Fruit fly (Drosophila melanogaster) whole organism, embryonic: ENCODE data around the gene CG14669.
A peak's percentile ranks its signal among the peaks of the same experiment; 100 is the strongest.

Source experiments
- Abd-B ChIP-seq: fragments of 200-800 bp; sonication (Bioruptor generic); optimal IDR thresholded peaks from 2 replicates; lab custom pipeline; 2018; ENCODE audit warnings: missing biosample characterization, mild to moderate bottlenecking, missing genetic modification characterization, moderate library complexity
- Bdp1 ChIP-seq: fragments of 200-800 bp; sonication (Bioruptor generic); optimal IDR thresholded peaks from 3 replicates; lab custom pipeline; 2016; ENCODE audit warnings: missing biosample characterization, missing genetic modification characterization
- CG1024 ChIP-seq: fragments of 200-800 bp; sonication (Bioruptor generic); IDR thresholded peaks from 2 replicates; pipeline ENCODE4 v1.3.6; 2022; ENCODE audit warnings: missing biosample characterization, missing genetic modification characterization
- CG12071 ChIP-seq: fragments of 200-800 bp; sonication (Bioruptor generic); optimal IDR thresholded peaks from 3 replicates; lab custom pipeline; 2018; ENCODE audit warnings: missing biosample characterization, mild to moderate bottlenecking, missing genetic modification characterization
- CG13287 ChIP-seq: fragments of 200-800 bp; sonication (Bioruptor generic); IDR thresholded peaks from 2 replicates; pipeline ENCODE4 v1.3.6; 2022; ENCODE audit warnings: missing biosample characterization, missing genetic modification characterization; ENCODE audit not compliant: partially characterized antibody
- CG13894 ChIP-seq: fragments of 200-800 bp; sonication (Bioruptor generic); optimal IDR thresholded peaks from 3 replicates; lab custom pipeline; 2018; ENCODE audit warnings: missing biosample characterization, mild to moderate bottlenecking, missing genetic modification characterization, moderate library complexity
- CG15011 ChIP-seq: fragments of 200-800 bp; sonication (Bioruptor generic); optimal IDR thresholded peaks from 3 replicates; lab custom pipeline; 2018; ENCODE audit warnings: missing biosample characterization, mild to moderate bottlenecking, missing genetic modification characterization
- CG1529 ChIP-seq: fragments of 200-800 bp; sonication (Bioruptor generic); optimal IDR thresholded peaks from 3 replicates; lab custom pipeline; 2018; ENCODE audit warnings: missing biosample characterization, missing genetic modification characterization
- CG15601 ChIP-seq: fragments of 200-800 bp; sonication (Bioruptor generic); optimal IDR thresholded peaks from 3 replicates; lab custom pipeline; 2019; ENCODE audit warnings: missing biosample characterization, mild to moderate bottlenecking, missing genetic modification characterization, moderate library complexity
- CG1603 ChIP-seq: fragments of 200-800 bp; sonication (Bioruptor generic); optimal IDR thresholded peaks from 2 replicates; lab custom pipeline; 2019; ENCODE audit warnings: missing biosample characterization, mild to moderate bottlenecking, missing genetic modification characterization, moderate library complexity
- CG17359 ChIP-seq: fragments of 200-800 bp; sonication (Bioruptor generic); optimal IDR thresholded peaks from 3 replicates; lab custom pipeline; 2018; ENCODE audit warnings: missing biosample characterization, mild to moderate bottlenecking, missing genetic modification characterization, moderate library complexity
- CG1832 ChIP-seq: fragments of 200-800 bp; sonication (Bioruptor generic); optimal IDR thresholded peaks from 2 replicates; lab custom pipeline; 2017; ENCODE audit warnings: missing biosample characterization, mild to moderate bottlenecking, missing genetic modification characterization, inconsistent platforms
- CG18764 ChIP-seq: fragments of 200-800 bp; sonication (Bioruptor generic); optimal IDR thresholded peaks from 3 replicates; lab custom pipeline; 2016; ENCODE audit warnings: missing biosample characterization, missing genetic modification characterization
- CG30403 ChIP-seq: fragments of 200-800 bp; sonication (Bioruptor generic); optimal IDR thresholded peaks from 3 replicates; lab custom pipeline; 2016; ENCODE audit warnings: missing biosample characterization, missing genetic modification characterization
- CG3065 ChIP-seq: fragments of 200-800 bp; sonication (Bioruptor generic); optimal IDR thresholded peaks from 2 replicates; lab custom pipeline; 2016; ENCODE audit warnings: missing biosample characterization, missing genetic modification characterization
- CG3726 ChIP-seq: fragments of 200-800 bp; sonication (Bioruptor generic); IDR thresholded peaks from 3 replicates; pipeline ENCODE4, ENCODE4 v1.3.6; 2022; ENCODE audit warnings: missing biosample characterization, missing genetic modification characterization
- CG4282 ChIP-seq: fragments of 200-800 bp; sonication (Bioruptor generic); optimal IDR thresholded peaks from 2 replicates; lab custom pipeline; 2016; ENCODE audit warnings: missing biosample characterization, missing genetic modification characterization
- CG4328 ChIP-seq: fragments of 200-800 bp; sonication (Bioruptor generic); optimal IDR thresholded peaks from 3 replicates; lab custom pipeline; 2017; ENCODE audit warnings: missing biosample characterization, missing genetic modification reagents, missing genetic modification characterization
- CG6791 ChIP-seq: fragments of 200-800 bp; sonication (Bioruptor generic); IDR thresholded peaks from 3 replicates; pipeline ENCODE4 v1.3.6; 2022; ENCODE audit warnings: missing biosample characterization, missing genetic modification characterization; ENCODE audit not compliant: partially characterized antibody
- CG9609 ChIP-seq: fragments of 200-800 bp; sonication (Bioruptor generic); optimal IDR thresholded peaks from 3 replicates; lab custom pipeline; 2016; ENCODE audit warnings: missing biosample characterization, missing genetic modification characterization
- CG9932 ChIP-seq: fragments of 200-800 bp; sonication (Bioruptor generic); IDR thresholded peaks from 2 replicates; pipeline ENCODE4 v1.3.6; 2022; ENCODE audit warnings: missing biosample characterization, missing genetic modification characterization
- CrebB ChIP-seq: fragments of 200-800 bp; sonication (Bioruptor generic); optimal IDR thresholded peaks from 3 replicates; lab custom pipeline; 2018; ENCODE audit warnings: missing biosample characterization, mild to moderate bottlenecking, missing genetic modification characterization
- Dip3 ChIP-seq: fragments of 200-800 bp; sonication (Bioruptor generic); optimal IDR thresholded peaks from 3 replicates; lab custom pipeline; 2016; ENCODE audit warnings: missing biosample characterization, missing genetic modification characterization
- GATAe ChIP-seq: fragments of 200-800 bp; sonication (Bioruptor generic); conservative IDR thresholded peaks from 2 replicates; pipeline ENCODE4 v1.3.6; 2022; ENCODE audit warnings: missing biosample characterization, missing genetic modification characterization
- HmgZ ChIP-seq: fragments of 200-800 bp; sonication (Bioruptor generic); optimal IDR thresholded peaks from 2 replicates; lab custom pipeline; 2018; ENCODE audit warnings: missing biosample characterization, mild to moderate bottlenecking, missing genetic modification characterization
- Hr51 ChIP-seq, 2 experiments: fragments of 200-800 bp; sonication (Bioruptor generic); optimal IDR thresholded peaks; 2 replicates in 1 of 2; 3 replicates in 1 of 2; lab custom pipeline; 2016 to 2018; ENCODE audit warnings: missing biosample characterization in 2 of 2, missing genetic modification characterization in 2 of 2, mild to moderate bottlenecking in 1 of 2, moderate library complexity in 1 of 2
- Lim3 ChIP-seq: fragments of 200-800 bp; sonication (Bioruptor generic); IDR thresholded peaks from 2 replicates; pipeline ENCODE4 v1.3.6; 2022; ENCODE audit warnings: missing biosample characterization, missing genetic modification characterization
- Trl ChIP-seq, 3 experiments: fragments of >200 bp in 2 of 3; fragments of 200-800 bp in 1 of 3; sonication (Bioruptor generic) in 1 of 3; optimal IDR thresholded peaks; 2 replicates in 1 of 3; 3 replicates in 2 of 3; lab custom pipeline; 2016 to 2017; ENCODE audit warnings: missing biosample characterization in 1 of 3, missing genetic modification characterization in 1 of 3
- Vsx1 ChIP-seq: fragments of 200-800 bp; sonication (Bioruptor generic); optimal IDR thresholded peaks from 2 replicates; lab custom pipeline; 2017; ENCODE audit warnings: missing biosample characterization, mild to moderate bottlenecking, missing genetic modification characterization, missing genetic modification reagents
- az2 ChIP-seq: fragments of 200-800 bp; sonication (Bioruptor generic); optimal IDR thresholded peaks from 3 replicates; lab custom pipeline; 2016; ENCODE audit warnings: missing biosample characterization, missing genetic modification characterization
- crc ChIP-seq: fragments of 200-800 bp; sonication (Bioruptor generic); optimal IDR thresholded peaks from 2 replicates; lab custom pipeline; 2016; ENCODE audit warnings: missing biosample characterization, missing genetic modification characterization
- danr ChIP-seq: fragments of 200-800 bp; sonication (Bioruptor generic); IDR thresholded peaks from 2 replicates; pipeline ENCODE4 v1.3.6; 2022; ENCODE audit warnings: missing biosample characterization, missing genetic modification characterization
- dimm ChIP-seq: fragments of 200-800 bp; sonication (Bioruptor generic); IDR thresholded peaks from 2 replicates; pipeline ENCODE4 v1.3.6; 2022; ENCODE audit warnings: missing biosample characterization, missing genetic modification characterization
- dpn ChIP-seq, 2 experiments: fragments of 200-800 bp; sonication (Bioruptor generic); optimal IDR thresholded peaks; 3 replicates each; lab custom pipeline; 2016; ENCODE audit warnings: missing biosample characterization in 2 of 2, missing genetic modification characterization in 2 of 2
- fd102C ChIP-seq: fragments of 200-800 bp; sonication (Bioruptor generic); optimal IDR thresholded peaks from 2 replicates; lab custom pipeline; 2018; ENCODE audit warnings: missing biosample characterization, mild to moderate bottlenecking, missing genetic modification characterization, moderate library complexity
- fd64A ChIP-seq: fragments of 200-800 bp; sonication (Bioruptor generic); optimal IDR thresholded peaks from 3 replicates; lab custom pipeline; 2018; ENCODE audit warnings: missing biosample characterization, mild to moderate bottlenecking, missing genetic modification characterization
- gcm ChIP-seq: fragments of 200-800 bp; sonication (Bioruptor generic); optimal IDR thresholded peaks from 2 replicates; lab custom pipeline; 2019; ENCODE audit warnings: missing biosample characterization, mild to moderate bottlenecking, missing genetic modification characterization, moderate library complexity
- grn ChIP-seq: fragments of 200-800 bp; sonication (Bioruptor generic); optimal IDR thresholded peaks from 3 replicates; lab custom pipeline; 2017; ENCODE audit warnings: missing biosample characterization, missing genetic modification characterization
- h ChIP-seq: fragments of >200 bp; optimal IDR thresholded peaks from 2 replicates; lab custom pipeline; 2017
- hb ChIP-seq: fragments of 200-800 bp; sonication (Bioruptor generic); IDR thresholded peaks from 3 replicates; pipeline ENCODE4 v1.3.6; 2022; ENCODE audit warnings: missing biosample characterization, missing genetic modification characterization; ENCODE audit not compliant: partially characterized antibody
- nom ChIP-seq: fragments of 200-800 bp; sonication (Bioruptor generic); optimal IDR thresholded peaks from 2 replicates; lab custom pipeline; 2017; ENCODE audit warnings: missing biosample characterization, missing genetic modification characterization, mild to moderate bottlenecking, moderate library complexity, missing genetic modification reagents
- run ChIP-seq: fragments of 200-800 bp; sonication (Bioruptor generic); optimal IDR thresholded peaks from 3 replicates; lab custom pipeline; 2018; ENCODE audit warnings: missing biosample characterization, mild to moderate bottlenecking, missing genetic modification characterization
- slbo ChIP-seq: fragments of 200-800 bp; sonication (Bioruptor generic); IDR thresholded peaks from 2 replicates; pipeline ENCODE4 v1.3.6; 2022; ENCODE audit warnings: missing biosample characterization, missing genetic modification characterization
- tgo ChIP-seq: fragments of 200-800 bp; sonication (Bioruptor generic); IDR thresholded peaks from 3 replicates; pipeline ENCODE4 v1.3.6; 2022; ENCODE audit warnings: missing biosample characterization, missing genetic modification characterization
- tll ChIP-seq, 2 experiments: fragments of 200-800 bp in 1 of 2; fragments of >200 bp in 1 of 2; sonication (Bioruptor generic) in 1 of 2; optimal IDR thresholded peaks; 2 replicates each; lab custom pipeline; 2017 to 2019; ENCODE audit warnings: missing biosample characterization in 2 of 2, missing genetic modification characterization in 2 of 2, mild to moderate bottlenecking in 1 of 2, moderate library complexity in 1 of 2
- tna ChIP-seq: fragments of 200-800 bp; sonication (Bioruptor generic); IDR thresholded peaks from 2 replicates; pipeline ENCODE4 v1.3.6; 2022; ENCODE audit warnings: missing biosample characterization, missing genetic modification characterization; ENCODE audit not compliant: partially characterized antibody
- trh ChIP-seq: fragments of 200-800 bp; sonication (Bioruptor generic); optimal IDR thresholded peaks from 2 replicates; lab custom pipeline; 2016; ENCODE audit warnings: missing biosample characterization, missing genetic modification characterization
- wdn ChIP-seq: fragments of 200-800 bp; sonication (Bioruptor generic); IDR thresholded peaks from 2 replicates; pipeline ENCODE4 v1.3.6; 2022; ENCODE audit warnings: missing biosample characterization, missing genetic modification characterization
- z ChIP-seq: fragments of 200-800 bp; sonication (Bioruptor generic); IDR thresholded peaks from 3 replicates; pipeline ENCODE4 v1.3.6; 2022; ENCODE audit warnings: missing biosample characterization, missing genetic modification characterization

Gene CG14669

DNA sequence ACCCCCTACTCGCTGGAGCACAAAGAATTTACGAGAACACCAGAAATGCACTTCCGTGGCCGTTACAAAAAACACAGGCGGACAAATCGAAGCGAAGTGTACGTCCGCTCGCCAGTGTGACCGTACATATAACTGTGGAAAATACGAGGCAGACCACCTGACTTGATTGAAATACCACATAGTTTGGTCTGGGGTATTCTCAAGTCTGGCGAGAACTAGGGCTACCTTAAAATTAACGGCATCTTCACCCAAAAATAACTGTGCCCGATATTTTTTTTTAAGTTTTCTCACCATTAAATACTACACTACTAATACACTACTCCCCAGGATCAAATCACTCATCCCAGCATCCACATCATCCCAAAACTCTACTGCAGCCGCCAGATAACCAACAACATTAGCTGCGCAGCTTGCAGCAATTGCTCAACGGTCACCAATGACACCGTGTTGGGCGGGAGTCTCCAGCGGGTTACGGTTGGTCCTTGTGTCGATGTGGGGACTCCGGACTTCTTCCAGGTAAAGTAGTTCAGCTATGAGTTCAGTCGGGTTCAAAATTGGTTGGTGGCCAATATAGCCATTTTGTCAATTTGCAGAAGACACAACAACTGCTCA is 46.1 kb upstream of the CG14669 start, which contains the start of gene Cerk (continued):
- TF ChIP-seq CG9932 (GFP tag; lab: Robert Waterston, UW), result peak; percentile 72
- TF ChIP-seq trh (GFP tag; lab: Kevin White, UChicago), result no peak
- no peak for TF ChIP-seq GATAe (GFP tag; lab: Robert Waterston, UW)
- TF ChIP-seq dimm (GFP tag; lab: Robert Waterston, UW), result no peak
- TF ChIP-seq hb (GFP tag; lab: Robert Waterston, UW), result no peak
- no peak for TF ChIP-seq fd102C (GFP tag; lab: Kevin White, UChicago)
- no peak for TF ChIP-seq CG4328 (GFP tag; lab: Kevin White, UChicago)
- TF ChIP-seq tll (GFP tag; optimal IDR thresholded peaks at IDR 0.05; lab: Kevin White, UChicago), result no peak
- peak; percentile 59; the same call in 1 of the 3 replicates for TF ChIP-seq CG6791 (GFP tag; lab: Robert Waterston, UW)
- TF ChIP-seq Abd-B (GFP tag; lab: Kevin White, UChicago), result no peak
- peak; percentile 62; the same call in 1 of the 2 replicates for TF ChIP-seq slbo (GFP tag; lab: Robert Waterston, UW)
- TF ChIP-seq Vsx1 (GFP tag; lab: Kevin White, UChicago), result no peak
- TF ChIP-seq az2 (GFP tag; lab: Kevin White, UChicago), result no peak
- TF ChIP-seq CG15601 (tag; lab: Kevin White, UChicago), result peak; percentile 16
- no peak for TF ChIP-seq crc (GFP tag; lab: Kevin White, UChicago)
- no peak for TF ChIP-seq gcm
- no peak for TF ChIP-seq fd64A (GFP tag; lab: Kevin White, UChicago)
- no peak for TF ChIP-seq CG15011 (GFP tag; lab: Kevin White, UChicago)
- no peak for TF ChIP-seq tgo (GFP tag; lab: Robert Waterston, UW)
- TF ChIP-seq Lim3, result no peak
- no peak for TF ChIP-seq wdn (GFP tag; lab: Robert Waterston, UW)
- peak; percentile 76 for TF ChIP-seq CG13287 (GFP tag; lab: Robert Waterston, UW)
- TF ChIP-seq Dip3 (GFP tag; lab: Kevin White, UChicago), result peak; percentile 7
- peak; percentile 6 for TF ChIP-seq CrebB (tag; lab: Kevin White, UChicago)
- TF ChIP-seq HmgZ (tag; lab: Kevin White, UChicago), result peak; percentile 53
- no peak for TF ChIP-seq grn
- no peak for TF ChIP-seq CG3065 (GFP tag; lab: Kevin White, UChicago)
- peak; percentile 24 for TF ChIP-seq Bdp1 (GFP tag; lab: Kevin White, UChicago)
- no peak for TF ChIP-seq run
- no peak for TF ChIP-seq danr (GFP tag; lab: Robert Waterston, UW)
- no peak for TF ChIP-seq CG1529 (GFP tag; lab: Kevin White, UChicago)
- peak; percentile 17; the same call in 1 of the 2 replicates for TF ChIP-seq tna (GFP tag; lab: Robert Waterston, UW)
- no peak for TF ChIP-seq CG12071
- peak; percentile 13 to 59 for TF ChIP-seq Hr51 (GFP tag; optimal IDR thresholded peaks at IDR 0.05; lab: Kevin White, UChicago)
- TF ChIP-seq h (lab: Kevin White, UChicago), result no peak
- TF ChIP-seq CG30403, result peak; percentile 54
- no peak for TF ChIP-seq CG3726
- no peak for TF ChIP-seq CG1832 (GFP tag; lab: Kevin White, UChicago)
- no peak for TF ChIP-seq Trl (optimal IDR thresholded peaks at IDR 0.05; lab: Kevin White, UChicago)
- TF ChIP-seq Trl (GFP tag; optimal IDR thresholded peaks at IDR 0.05; lab: Kevin White, UChicago), result peak; percentile 57
- peak; percentile 73 for TF ChIP-seq CG1603 (tag; lab: Kevin White, UChicago)
- no peak for TF ChIP-seq CG1024 (GFP tag; lab: Robert Waterston, UW)
- TF ChIP-seq z (GFP tag; lab: Robert Waterston, UW), result no peak
- TF ChIP-seq dpn (GFP tag; optimal IDR thresholded peaks at IDR 0.05; lab: Kevin White, UChicago), result peak; percentile 47 to 67
- TF ChIP-seq CG9609 (GFP tag; lab: Kevin White, UChicago), result peak; percentile 32
- no peak for TF ChIP-seq CG18764
- TF ChIP-seq nom, result peak; percentile 54
- no peak for TF ChIP-seq CG17359
- no peak for TF ChIP-seq CG4282
- peak; percentile 48 for TF ChIP-seq CG13894 (tag; lab: Kevin White, UChicago)
